Worm (Caenorhabditis elegans) whole organism, mixed stage, embryonic: ENCODE results near the gene lig-4.
A peak's percentile ranks its signal among the peaks of the same experiment; 100 is the strongest.

Source experiments
- bed-3 ChIP-seq: fragments of 200-800 bp; sonication (Bioruptor generic); optimal IDR thresholded peaks from 3 replicates; lab custom pipeline; 2018; ENCODE audit warnings: mild to moderate bottlenecking, missing genetic modification characterization, moderate library complexity, missing compliant biosample characterization
- blmp-1 ChIP-seq: fragments of 150-350 bp; optimal IDR thresholded peaks from 2 replicates; lab custom pipeline; 2014; ENCODE audit warnings: missing biosample characterization, missing genetic modification characterization
- ceh-39 ChIP-seq: fragments of 150-350 bp; optimal IDR thresholded peaks from 2 replicates; lab custom pipeline; 2014; ENCODE audit warnings: missing biosample characterization, missing genetic modification characterization
- ceh-43 ChIP-seq: fragments of 200-800 bp; sonication (Bioruptor generic); optimal IDR thresholded peaks from 2 replicates; lab custom pipeline; 2018; ENCODE audit warnings: mild to moderate bottlenecking, missing genetic modification characterization, moderate library complexity, missing compliant biosample characterization
- ceh-83 ChIP-seq: fragments of 200-800 bp; sonication (Bioruptor generic); optimal IDR thresholded peaks from 2 replicates; lab custom pipeline; 2018; ENCODE audit warnings: mild to moderate bottlenecking, missing genetic modification characterization, missing compliant biosample characterization
- cnd-1 ChIP-seq: fragments of 200-800 bp; sonication (Bioruptor generic); optimal IDR thresholded peaks from 2 replicates; lab custom pipeline; 2018; ENCODE audit warnings: mild to moderate bottlenecking, missing genetic modification characterization, missing compliant biosample characterization
- drap-1 ChIP-seq: fragments of 200-800 bp; sonication (Bioruptor generic); optimal IDR thresholded peaks from 3 replicates; lab custom pipeline; 2018; ENCODE audit warnings: mild to moderate bottlenecking, missing genetic modification characterization, missing compliant biosample characterization
- elt-1 ChIP-seq: sonication (generic microtip); optimal IDR thresholded peaks from 2 replicates; lab custom pipeline; 2017; ENCODE audit warnings: missing genetic modification characterization, mild to moderate bottlenecking, missing compliant biosample characterization, antibody characterized with exemption, moderate library complexity, borderline replicate concordance; ENCODE audit not compliant: insufficient read depth
- elt-3 ChIP-seq: fragments of 150-350 bp; optimal IDR thresholded peaks from 2 replicates; lab custom pipeline; 2014; ENCODE audit warnings: missing biosample characterization, missing genetic modification characterization
- ham-2 ChIP-seq: fragments of 200-800 bp; sonication (Bioruptor generic); optimal IDR thresholded peaks from 2 replicates; lab custom pipeline; 2018; ENCODE audit warnings: mild to moderate bottlenecking, missing genetic modification characterization, missing compliant biosample characterization
- hlh-1 ChIP-seq: fragments of 150-350 bp; optimal IDR thresholded peaks from 2 replicates; lab custom pipeline; 2014; ENCODE audit warnings: missing biosample characterization, missing genetic modification reagents, missing genetic modification characterization
- lin-13 ChIP-seq: fragments of 150-350 bp; optimal IDR thresholded peaks from 2 replicates; lab custom pipeline; 2014; ENCODE audit warnings: missing biosample characterization, missing genetic modification characterization
- lin-32 ChIP-seq: fragments of 200-800 bp; sonication (Bioruptor generic); optimal IDR thresholded peaks from 2 replicates; lab custom pipeline; 2018; ENCODE audit warnings: mild to moderate bottlenecking, missing genetic modification characterization, missing compliant biosample characterization
- mep-1 ChIP-seq: fragments of 150-350 bp; optimal IDR thresholded peaks from 2 replicates; lab custom pipeline; 2017; ENCODE audit warnings: missing biosample characterization, missing genetic modification reagents, missing genetic modification characterization, inconsistent platforms
- mls-2 ChIP-seq: sonication (generic microtip); optimal IDR thresholded peaks from 2 replicates; lab custom pipeline; 2016; ENCODE audit warnings: mild to moderate bottlenecking, missing genetic modification characterization, moderate library complexity, missing compliant biosample characterization
- nhr-2 ChIP-seq: fragments of 150-350 bp; optimal IDR thresholded peaks from 2 replicates; lab custom pipeline; 2014; ENCODE audit warnings: missing biosample characterization, missing genetic modification characterization
- nhr-237 ChIP-seq: fragments of 150-350 bp; optimal IDR thresholded peaks from 2 replicates; lab custom pipeline; 2014; ENCODE audit warnings: missing biosample characterization, missing genetic modification characterization
- nhr-28 ChIP-seq: fragments of 150-350 bp; optimal IDR thresholded peaks from 2 replicates; lab custom pipeline; 2014; ENCODE audit warnings: missing biosample characterization, missing genetic modification characterization
- nhr-76 ChIP-seq: sonication (generic microtip); optimal IDR thresholded peaks from 2 replicates; lab custom pipeline; 2017; ENCODE audit warnings: missing biosample characterization, missing genetic modification characterization
- pha-4 ChIP-seq: fragments of 150-350 bp; optimal IDR thresholded peaks from 2 replicates; lab custom pipeline; 2018; ENCODE audit warnings: missing biosample characterization, missing genetic modification reagents, missing genetic modification characterization
- sem-2 ChIP-seq: fragments of 200-800 bp; sonication (Bioruptor generic); optimal IDR thresholded peaks from 2 replicates; lab custom pipeline; 2018; ENCODE audit warnings: mild to moderate bottlenecking, missing genetic modification characterization, missing compliant biosample characterization
- tbx-8 ChIP-seq: fragments of 200-800 bp; sonication (Bioruptor generic); optimal IDR thresholded peaks from 2 replicates; lab custom pipeline; 2018; ENCODE audit warnings: mild to moderate bottlenecking, missing genetic modification characterization, moderate library complexity, missing compliant biosample characterization
- unc-120 ChIP-seq: sonication (generic microtip); optimal IDR thresholded peaks from 2 replicates; lab custom pipeline; 2017; ENCODE audit warnings: missing genetic modification characterization, missing compliant biosample characterization; ENCODE audit not compliant: poor library complexity, severe bottlenecking
- unc-39 ChIP-seq: fragments of 150-350 bp; optimal IDR thresholded peaks from 2 replicates; lab custom pipeline; 2014; ENCODE audit warnings: missing biosample characterization, missing genetic modification characterization
- unc-62 ChIP-seq: fragments of 150-350 bp; optimal IDR thresholded peaks from 2 replicates; lab custom pipeline; 2014; ENCODE audit warnings: missing biosample characterization, missing genetic modification reagents, missing genetic modification characterization
- zip-8 ChIP-seq: fragments of 150-350 bp; optimal IDR thresholded peaks from 2 replicates; lab custom pipeline; 2014; ENCODE audit warnings: missing biosample characterization, missing genetic modification characterization
- ztf-11 ChIP-seq: fragments of 150-350 bp; optimal IDR thresholded peaks from 2 replicates; lab custom pipeline; 2014; ENCODE audit warnings: missing biosample characterization, missing genetic modification characterization

Gene lig-4

ce11 chrIII:7521163-7521562 lies at the start of gene lig-4:
TSS of gene lig-4 (plus strand) at chrIII:7521463.
- TF ChIP-seq drap-1 (GFP tag; lab: Kevin White, UChicago) (no peak), ceh-39 (tag; lab: Kevin White, UChicago) (no peak), mep-1 (tag; lab: Kevin White, UChicago) (no peak), nhr-76 (tag; lab: Kevin White, UChicago) (no peak)

ce11 chrIII:7478932-7479331 lies 42.3 kb upstream of the lig-4 start:
- no peak for TF ChIP-seq bed-3 (GFP tag; lab: Kevin White, UChicago)

ce11 chrIII:7484765-7485164 lies 36.5 kb upstream of the lig-4 start:
- no peak for TF ChIP-seq sem-2 (GFP tag; lab: Kevin White, UChicago)
- TF ChIP-seq ceh-39 (tag; lab: Kevin White, UChicago) = no peak
- no peak for TF ChIP-seq cnd-1 (tag; lab: Kevin White, UChicago)
- TF ChIP-seq elt-3 (tag; lab: Kevin White, UChicago) = no peak
- no peak for TF ChIP-seq pha-4 (tag; lab: Kevin White, UChicago)
- no peak for TF ChIP-seq blmp-1
- TF ChIP-seq ham-2 (GFP tag; lab: Kevin White, UChicago) = no peak
- no peak for TF ChIP-seq nhr-76 (tag; lab: Kevin White, UChicago)
- no peak for TF ChIP-seq bed-3 (GFP tag; lab: Kevin White, UChicago)
- no peak for TF ChIP-seq lin-32 (GFP tag; lab: Kevin White, UChicago)
- TF ChIP-seq nhr-237 (tag; lab: Kevin White, UChicago) = no peak
- TF ChIP-seq mls-2 (tag; lab: Kevin White, UChicago) = no peak
- no peak for TF ChIP-seq nhr-28 (tag; lab: Kevin White, UChicago)
- no peak for TF ChIP-seq lin-13 (tag; lab: Kevin White, UChicago)
- no peak for TF ChIP-seq hlh-1 (tag; lab: Kevin White, UChicago)
- no peak for TF ChIP-seq drap-1 (GFP tag; lab: Kevin White, UChicago)
- TF ChIP-seq ceh-43 = no peak
- TF ChIP-seq ceh-83 (GFP tag; lab: Kevin White, UChicago) = no peak
- no peak for TF ChIP-seq unc-39
- TF ChIP-seq elt-1 (tag; lab: Kevin White, UChicago) = no peak

- TF ChIP-seq hlh-1 (tag; lab: Kevin White, UChicago) = no peak
- no peak for TF ChIP-seq unc-62 (GFP tag; lab: Kevin White, UChicago)
- no peak for TF ChIP-seq tbx-8 (GFP tag; lab: Kevin White, UChicago)
- no peak for TF ChIP-seq unc-120 (tag; lab: Kevin White, UChicago)
- no peak for TF ChIP-seq nhr-237 (tag; lab: Kevin White, UChicago)
- TF ChIP-seq nhr-2 (tag; lab: Kevin White, UChicago) = no peak
Observed at ce11 chrIII:7488303-7488702, 33.0 kb upstream of the lig-4 start.

- TF ChIP-seq sem-2 (GFP tag; lab: Kevin White, UChicago) (no peak), ceh-39 (tag; lab: Kevin White, UChicago) (no peak), cnd-1 (tag; lab: Kevin White, UChicago) (no peak)
Observed at ce11 chrIII:7489055-7489534, 32.2 kb upstream of the lig-4 start, which contains the start of gene mup-4. TSS of gene mup-4 (minus strand) at chrIII:7489105.

ce11 chrIII:7490061-7490460 lies 31.2 kb upstream of the lig-4 start:
- no peak for TF ChIP-seq elt-1 (tag; lab: Kevin White, UChicago)
- peak; percentile 48 for TF ChIP-seq zip-8
- TF ChIP-seq, all 35 proteins: peak for 1

ce11 chrIII:7491931-7492330 lies 29.3 kb upstream of the lig-4 start:
- TF ChIP-seq ztf-11 (tag; lab: Kevin White, UChicago) = no peak
- peak; percentile 67 for TF ChIP-seq zip-8
